Fruit fly (Drosophila melanogaster) whole organism, wandering third instar larva: ENCODE data around the gene CG32354.

Experiments used
- Abd-B ChIP-seq: fragments of >200 bp; optimal IDR thresholded peaks from 2 replicates; lab custom pipeline; 2017; ENCODE audit warnings: missing biosample characterization, missing genetic modification characterization
- CG32264 ChIP-seq: fragments of 200-800 bp; sonication (Bioruptor generic); optimal IDR thresholded peaks from 2 replicates; lab custom pipeline; 2016; ENCODE audit warnings: missing biosample characterization, missing genetic modification characterization
- CG9705 ChIP-seq: fragments of 200-800 bp; sonication (Bioruptor generic); optimal IDR thresholded peaks from 2 replicates; lab custom pipeline; 2018; ENCODE audit warnings: missing biosample characterization, mild to moderate bottlenecking, missing genetic modification characterization
- Dfd ChIP-seq: fragments of >200 bp; optimal IDR thresholded peaks from 2 replicates; lab custom pipeline; 2017; ENCODE audit warnings: missing biosample characterization, missing genetic modification characterization
- Dif ChIP-seq: fragments of 200-275, 200-300 bp; sonication (Bioruptor generic); optimal IDR thresholded peaks from 2 replicates; lab custom pipeline; 2018; ENCODE audit warnings: missing biosample characterization, missing genetic modification characterization; ENCODE audit not compliant: partially characterized antibody
- GATAd ChIP-seq: sonication (Bioruptor generic); optimal IDR thresholded peaks from 2 replicates; lab custom pipeline; 2016; ENCODE audit warnings: missing biosample characterization, missing genetic modification characterization
- HLH106 ChIP-seq: fragments of 200-800 bp; optimal IDR thresholded peaks from 3 replicates; lab custom pipeline; 2019; ENCODE audit warnings: missing biosample characterization, mild to moderate bottlenecking, missing genetic modification characterization, moderate library complexity
- Hnf4 ChIP-seq: fragments of 200-800 bp; sonication (Bioruptor generic); optimal IDR thresholded peaks from 2 replicates; lab custom pipeline; 2016; ENCODE audit warnings: missing biosample characterization, mild to moderate bottlenecking, missing genetic modification characterization
- Hr78 ChIP-seq: fragments of >200 bp; optimal IDR thresholded peaks from 2 replicates; lab custom pipeline; 2017; ENCODE audit warnings: missing biosample characterization, missing genetic modification characterization
- Hr83 ChIP-seq: fragments of 200-300 bp; sonication (Bioruptor generic); optimal IDR thresholded peaks from 2 replicates; lab custom pipeline; 2016; ENCODE audit warnings: missing biosample characterization, mild to moderate bottlenecking, missing genetic modification characterization, moderate library complexity; ENCODE audit not compliant: poor library complexity, severe bottlenecking
- Mio ChIP-seq: sonication (Bioruptor generic); optimal IDR thresholded peaks from 2 replicates; lab custom pipeline; 2016; ENCODE audit warnings: missing biosample characterization, missing genetic modification characterization
- Myc ChIP-seq: fragments of >200 bp; optimal IDR thresholded peaks from 2 replicates; lab custom pipeline; 2017
- N ChIP-seq: fragments of >200 bp; optimal IDR thresholded peaks from 2 replicates; lab custom pipeline; 2018; ENCODE audit warnings: missing biosample characterization, missing external identifiers, missing genetic modification characterization
- Rel ChIP-seq, 2 experiments: fragments of 200-800 bp; sonication (Bioruptor generic) in 1 of 2; optimal IDR thresholded peaks; 2 replicates in 1 of 2; 3 replicates in 1 of 2; lab custom pipeline; 2016 to 2019; ENCODE audit warnings: mild to moderate bottlenecking in 2 of 2, missing biosample characterization in 2 of 2, missing genetic modification characterization in 2 of 2, moderate library complexity in 1 of 2
- Sp1 ChIP-seq: fragments of 200-800 bp; sonication (Bioruptor generic); optimal IDR thresholded peaks from 3 replicates; lab custom pipeline; 2019; ENCODE audit warnings: missing biosample characterization, mild to moderate bottlenecking, missing genetic modification characterization, moderate library complexity
- Vsx2 ChIP-seq: fragments of 200-300, 225-300 bp; sonication (Bioruptor generic); optimal IDR thresholded peaks from 2 replicates; lab custom pipeline; 2018; ENCODE audit warnings: missing biosample characterization, missing genetic modification characterization; ENCODE audit not compliant: partially characterized antibody
- br ChIP-seq: fragments of 200-800 bp; sonication (Bioruptor generic); optimal IDR thresholded peaks from 2 replicates; lab custom pipeline; 2016; ENCODE audit warnings: missing biosample characterization, missing genetic modification characterization
- brk ChIP-seq: fragments of 200-800 bp; sonication (Bioruptor generic); optimal IDR thresholded peaks from 2 replicates; lab custom pipeline; 2016; ENCODE audit warnings: missing biosample characterization, mild to moderate bottlenecking, missing genetic modification characterization
- dl ChIP-seq, 2 experiments: fragments of 175-275, 200-275 bp in 1 of 2; fragments of 200-275 bp in 1 of 2; sonication (Bioruptor generic); optimal IDR thresholded peaks; lab custom pipeline; 2018; ENCODE audit warnings: mild to moderate bottlenecking in 2 of 2, missing biosample characterization in 2 of 2, missing genetic modification characterization in 2 of 2, moderate library complexity in 2 of 2; ENCODE audit not compliant: partially characterized antibody in 2 of 2, insufficient read depth in 1 of 2
- dmrt93B ChIP-seq: fragments of 200-800 bp; sonication (Bioruptor generic); optimal IDR thresholded peaks from 2 replicates; lab custom pipeline; 2018; ENCODE audit warnings: missing biosample characterization, mild to moderate bottlenecking, missing genetic modification characterization
- dsf ChIP-seq: sonication (Bioruptor generic); optimal IDR thresholded peaks from 2 replicates; lab custom pipeline; 2016; ENCODE audit warnings: missing biosample characterization, missing genetic modification characterization, borderline replicate concordance
- ey ChIP-seq: fragments of 200-800 bp; sonication (Bioruptor generic); optimal IDR thresholded peaks from 2 replicates; lab custom pipeline; 2016; ENCODE audit warnings: missing biosample characterization, missing genetic modification characterization
- foxo ChIP-seq, 2 experiments: fragments of 200-800 bp; sonication (Bioruptor generic); optimal IDR thresholded peaks; 2 replicates in 1 of 2; 3 replicates in 1 of 2; lab custom pipeline; 2016 to 2017; ENCODE audit warnings: missing biosample characterization in 2 of 2, missing genetic modification characterization in 2 of 2
- fru ChIP-seq: fragments of 200-800 bp; sonication (Bioruptor generic); optimal IDR thresholded peaks from 3 replicates; lab custom pipeline; 2016; ENCODE audit warnings: missing biosample characterization, mild to moderate bottlenecking, missing genetic modification characterization
- h ChIP-seq: fragments of 200-800 bp; sonication (Bioruptor generic); optimal IDR thresholded peaks from 3 replicates; lab custom pipeline; 2016; ENCODE audit warnings: missing biosample characterization, mild to moderate bottlenecking, missing genetic modification characterization
- jim ChIP-seq: fragments of 175-275, 200-325 bp; sonication (Bioruptor generic); optimal IDR thresholded peaks from 2 replicates; lab custom pipeline; 2016; ENCODE audit warnings: missing biosample characterization, mild to moderate bottlenecking, missing genetic modification characterization
- lola ChIP-seq: fragments of >200 bp; optimal IDR thresholded peaks from 2 replicates; lab custom pipeline; 2017; ENCODE audit warnings: missing biosample characterization, missing genetic modification characterization
- pan ChIP-seq: fragments of >200 bp; optimal IDR thresholded peaks from 2 replicates; lab custom pipeline; 2017
- psq ChIP-seq: fragments of 200-800 bp; sonication (Bioruptor generic); optimal IDR thresholded peaks from 3 replicates; lab custom pipeline; 2017; ENCODE audit warnings: missing biosample characterization, mild to moderate bottlenecking, missing genetic modification characterization, moderate library complexity
- rgr ChIP-seq: fragments of 200-800 bp; sonication (Bioruptor generic); optimal IDR thresholded peaks from 3 replicates; lab custom pipeline; 2016; ENCODE audit warnings: missing biosample characterization, mild to moderate bottlenecking, missing genetic modification characterization
- sage ChIP-seq: fragments of 200-800 bp; sonication (Bioruptor generic); optimal IDR thresholded peaks from 2 replicates; lab custom pipeline; 2016; ENCODE audit warnings: missing biosample characterization, mild to moderate bottlenecking, missing genetic modification characterization
- sv ChIP-seq: fragments of 200-800 bp; sonication (Bioruptor generic); optimal IDR thresholded peaks from 3 replicates; lab custom pipeline; 2016; ENCODE audit warnings: missing biosample characterization, missing genetic modification characterization
- tai ChIP-seq: sonication (Bioruptor generic); optimal IDR thresholded peaks from 2 replicates; lab custom pipeline; 2016; ENCODE audit warnings: missing biosample characterization, missing genetic modification characterization
- woc ChIP-seq: sonication (Bioruptor generic); optimal IDR thresholded peaks from 2 replicates; lab custom pipeline; 2016; ENCODE audit warnings: missing biosample characterization, mild to moderate bottlenecking, missing genetic modification characterization

The CG32354 gene

DNA sequence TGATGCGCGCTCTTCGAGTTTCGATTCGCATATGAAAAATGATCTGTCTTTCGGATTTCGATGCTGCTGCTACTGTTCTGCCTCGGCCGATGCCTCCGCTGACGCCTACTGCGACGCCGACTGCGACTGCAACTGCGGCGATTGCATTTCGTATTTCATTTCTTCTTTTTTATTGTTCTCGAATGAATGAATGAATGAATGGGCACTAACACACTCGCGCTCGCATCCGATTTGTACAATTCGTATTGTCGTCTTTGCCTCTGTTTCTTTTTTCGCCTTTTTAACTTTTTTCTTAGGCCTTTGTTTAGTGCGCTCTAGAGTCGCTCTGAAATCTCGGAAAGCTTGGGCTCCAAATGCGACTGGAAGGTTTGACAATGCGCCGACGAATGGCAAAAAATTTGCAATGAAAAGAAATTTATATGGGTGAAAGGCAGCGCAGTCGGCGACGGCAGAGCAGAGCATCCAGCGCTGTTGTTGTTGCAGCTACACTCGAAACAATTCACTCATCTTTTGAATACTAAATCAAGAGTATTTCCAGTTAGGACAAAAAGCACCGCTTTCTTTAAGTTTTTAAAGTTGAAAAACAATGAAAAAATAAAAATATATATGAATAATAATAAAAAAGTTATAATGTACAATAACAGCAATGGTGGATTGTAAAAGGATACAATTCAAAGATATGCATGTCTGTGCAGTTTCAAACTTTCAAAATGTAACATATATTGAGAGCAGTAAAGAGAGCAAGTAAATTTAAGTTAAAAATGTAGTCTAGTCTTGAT lies at the start of gene CG32354:
CG32354 (minus strand) TSS at position 398 of the 779 bp plus-strand sequence.
- TF ChIP-seq sv (GFP tag; lab: Kevin White, UChicago) = no peak
- TF ChIP-seq Mio (GFP tag; lab: Kevin White, UChicago) = no peak
- TF ChIP-seq sage = no peak
- TF ChIP-seq Myc (lab: Kevin White, UChicago) = no peak
- no peak for TF ChIP-seq br
- no peak for TF ChIP-seq fru
- no peak for TF ChIP-seq Sp1 (GFP tag; lab: Kevin White, UChicago)
- TF ChIP-seq woc (GFP tag; lab: Kevin White, UChicago) = no peak
- no peak for TF ChIP-seq tai
- TF ChIP-seq GATAd (GFP tag; lab: Kevin White, UChicago) = no peak
- no peak for TF ChIP-seq Rel (GFP tag; optimal IDR thresholded peaks at IDR 0.05; lab: Kevin White, UChicago)
- no peak for TF ChIP-seq Rel (tag; optimal IDR thresholded peaks at IDR 0.05; lab: Kevin White, UChicago)
- TF ChIP-seq Dif = no peak

DNA sequence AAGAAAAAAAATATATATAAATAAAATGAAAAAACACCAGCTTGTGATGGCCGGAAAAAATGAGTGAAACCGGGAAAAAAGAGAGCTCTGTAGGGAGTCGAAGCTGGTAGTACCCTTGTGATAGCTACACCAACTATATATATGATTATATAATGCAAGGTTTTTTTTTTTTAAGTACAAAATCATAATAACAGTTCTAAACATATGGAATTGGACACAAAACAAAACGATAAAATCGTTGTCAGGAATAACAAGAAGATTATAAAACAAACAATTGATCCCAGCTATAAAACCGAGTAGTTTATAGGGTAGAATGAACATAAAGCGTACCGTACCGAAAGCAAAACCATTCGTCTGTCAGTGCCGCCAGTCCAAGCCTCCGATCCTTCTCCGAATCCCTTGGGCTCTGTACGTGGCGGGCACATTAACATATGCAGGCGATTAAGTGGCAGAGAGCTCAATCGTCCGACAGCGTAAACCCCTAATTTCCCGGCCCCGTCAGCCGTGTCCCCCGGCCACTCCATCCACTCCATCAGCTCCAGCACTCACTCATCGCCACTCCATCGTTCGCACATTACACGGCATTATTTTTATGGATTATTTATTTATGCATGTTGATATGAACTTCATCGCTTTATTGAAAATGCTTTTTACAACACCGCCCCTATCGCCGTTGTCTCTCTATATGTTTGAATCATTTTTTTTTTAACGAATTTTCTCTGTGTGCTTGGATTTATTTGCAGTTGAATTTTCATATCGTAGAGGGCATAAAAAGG lies 39.4 kb upstream of the CG32354 start:
- TF ChIP-seq h = peak; percentile 25
- no peak for TF ChIP-seq Sp1 (GFP tag; lab: Kevin White, UChicago)
- TF ChIP-seq psq = peak; percentile 0

DNA sequence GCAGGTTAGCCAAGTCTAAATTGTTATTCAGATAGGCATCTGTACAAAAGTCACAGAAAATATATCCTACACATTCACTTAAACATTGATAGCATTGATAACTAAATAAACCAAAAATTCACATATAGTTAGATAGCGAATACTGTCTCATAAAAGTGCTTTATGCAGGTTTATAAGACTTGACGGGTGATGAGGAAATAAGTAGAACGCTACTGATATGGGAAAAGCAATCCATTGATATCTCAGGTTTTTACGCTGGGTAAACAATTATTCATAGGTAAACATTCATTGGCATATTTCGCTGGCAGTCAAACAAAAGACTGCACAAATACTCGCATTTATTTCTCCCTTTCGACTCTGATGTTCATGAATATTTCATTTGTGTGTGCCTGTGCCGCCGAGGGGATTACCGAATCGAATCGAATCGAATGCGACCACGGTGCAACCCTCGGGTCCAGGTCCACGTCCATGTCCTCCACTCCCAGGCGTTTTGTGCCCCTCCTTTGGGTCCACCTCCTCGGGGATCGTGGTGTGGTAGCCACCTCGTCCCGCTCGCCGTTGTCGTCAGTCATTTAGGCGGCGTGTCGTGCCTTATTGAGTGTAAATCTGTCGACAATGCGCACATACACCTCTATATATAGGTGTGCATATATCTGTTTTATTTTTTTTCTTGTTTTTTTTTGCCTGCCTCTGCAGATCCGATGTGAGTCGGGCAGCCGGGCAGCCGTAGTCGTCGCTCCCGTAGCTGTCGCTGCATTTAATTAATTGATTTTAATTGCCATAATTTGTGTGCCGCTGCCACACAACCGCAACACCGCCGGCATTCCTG lies 38.3 kb upstream of the CG32354 start:
- TF ChIP-seq ey (no peak), Hr83 (peak; percentile 10), Rel (GFP tag; optimal IDR thresholded peaks at IDR 0.05; lab: Kevin White, UChicago) (no peak), Rel (tag; optimal IDR thresholded peaks at IDR 0.05; lab: Kevin White, UChicago) (peak; percentile 31), h (peak; percentile 19), HLH106 (tag; lab: Kevin White, UChicago) (peak; percentile 10), Hnf4 (GFP tag; lab: Kevin White, UChicago) (no peak), psq (peak; percentile 16), brk (GFP tag; lab: Kevin White, UChicago) (no peak), rgr (peak; percentile 22), br (peak; percentile 21), foxo (GFP tag; optimal IDR thresholded peaks at IDR 0.05; lab: Kevin White, UChicago) (peak in 1 of 2 experiments; percentile 34), dmrt93B (GFP tag; lab: Kevin White, UChicago) (peak; percentile 34), woc (GFP tag; lab: Kevin White, UChicago) (peak; percentile 56)

- TF ChIP-seq Vsx2 (GFP tag; lab: Kevin White, UChicago) (peak; percentile 71), Dif (peak; percentile 54), Abd-B (GFP tag; lab: Kevin White, UChicago) (no peak)
Observed at dm6 chr3L:8459615-8460004, 37.6 kb upstream of the CG32354 start.

dm6 chr3L:8458767-8459614 lies 37.0 kb upstream of the CG32354 start:
- peak; percentile 11 for TF ChIP-seq dmrt93B (GFP tag; lab: Kevin White, UChicago)
- no peak for TF ChIP-seq GATAd (GFP tag; lab: Kevin White, UChicago)
- no peak for TF ChIP-seq CG32264 (GFP tag; lab: Kevin White, UChicago)
- TF ChIP-seq h = peak; percentile 44
- peak; percentile 36 for TF ChIP-seq HLH106 (tag; lab: Kevin White, UChicago)
- TF ChIP-seq jim (GFP tag; lab: Kevin White, UChicago) = no peak
- peak; percentile 1 for TF ChIP-seq rgr
- no peak for TF ChIP-seq pan
- no peak for TF ChIP-seq Hr78
- TF ChIP-seq foxo (GFP tag; optimal IDR thresholded peaks at IDR 0.05; lab: Kevin White, UChicago) = peak in 1 of 2 experiments; percentile 37
- no peak for TF ChIP-seq N (GFP tag; lab: Kevin White, UChicago)
- no peak for TF ChIP-seq Sp1 (GFP tag; lab: Kevin White, UChicago)
- TF ChIP-seq dsf (GFP tag; lab: Kevin White, UChicago) = no peak
- TF ChIP-seq dl (GFP tag; optimal IDR thresholded peaks at IDR 0.05; lab: Kevin White, UChicago; ENCODE audit: insufficient read depth in 1 of 2, partially characterized antibody in 2 of 2) = no peak
- TF ChIP-seq Hnf4 (GFP tag; lab: Kevin White, UChicago) = no peak
- TF ChIP-seq Dfd (GFP tag; lab: Kevin White, UChicago) = no peak
- no peak for TF ChIP-seq lola
- no peak for TF ChIP-seq CG9705 (GFP tag; lab: Kevin White, UChicago)
- no peak for TF ChIP-seq psq
- no peak for TF ChIP-seq Vsx2 (GFP tag; lab: Kevin White, UChicago)
- TF ChIP-seq Mio (GFP tag; lab: Kevin White, UChicago) = no peak
- TF ChIP-seq sage = no peak
- peak; percentile 8 for TF ChIP-seq ey
